Fruit fly (Drosophila melanogaster): ENCODE data around the gene Akt.

DNA sequence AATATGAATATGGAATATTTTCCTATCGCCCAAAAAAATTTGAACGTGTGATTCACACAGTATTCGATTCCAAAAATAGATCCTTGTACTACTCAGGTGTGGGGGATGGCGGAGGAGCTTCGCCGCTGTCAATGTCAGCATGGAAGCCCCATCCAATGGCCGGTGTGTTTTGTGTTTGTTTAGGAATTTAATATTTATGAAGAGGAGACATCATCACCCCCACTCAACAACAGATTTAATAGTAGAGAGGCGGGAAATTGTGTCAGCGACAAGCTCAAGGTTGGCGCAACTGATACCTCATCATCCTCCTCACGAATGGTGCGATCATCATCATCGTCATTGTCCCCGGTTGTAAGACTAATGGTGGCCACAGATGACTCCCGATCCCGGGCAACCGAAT, 24.9 kb upstream of the Akt start:
- TF ChIP-seq ovo (GFP tag; optimal IDR thresholded peaks at IDR 0.05) (no peak), CG12768 (GFP tag; optimal IDR thresholded peaks at IDR 0.05) (no peak), CG7101 (tag; optimal IDR thresholded peaks at IDR 0.05) (no peak), kay (GFP tag; ENCODE audit: borderline replicate concordance) (no peak)

Data from whole organism, adult.